Fruit fly (Drosophila melanogaster) whole organism, embryonic: ENCODE results near the gene hgo.

ENCODE experiments used
- Abd-B ChIP-seq: fragments of 200-800 bp; sonication (Bioruptor generic); optimal IDR thresholded peaks from 2 replicates; lab custom pipeline; 2018; ENCODE audit warnings: missing biosample characterization, mild to moderate bottlenecking, missing genetic modification characterization, moderate library complexity
- Adf1 ChIP-seq: fragments of 200-800 bp; sonication (Bioruptor generic); IDR thresholded peaks from 2 replicates; pipeline ENCODE4 v1.3.6; 2022; ENCODE audit warnings: missing biosample characterization, missing genetic modification characterization
- CG10462 ChIP-seq: fragments of 200-800 bp; sonication (Bioruptor generic); optimal IDR thresholded peaks from 2 replicates; lab custom pipeline; 2016; ENCODE audit warnings: missing biosample characterization, missing genetic modification characterization
- CG12391 ChIP-seq: fragments of 200-800 bp; sonication (Bioruptor generic); optimal IDR thresholded peaks from 3 replicates; lab custom pipeline; 2018; ENCODE audit warnings: missing biosample characterization, mild to moderate bottlenecking, missing genetic modification characterization, moderate library complexity
- CG13287 ChIP-seq: fragments of 200-800 bp; sonication (Bioruptor generic); IDR thresholded peaks from 2 replicates; pipeline ENCODE4 v1.3.6; 2022; ENCODE audit warnings: missing biosample characterization, missing genetic modification characterization; ENCODE audit not compliant: partially characterized antibody
- CG13424 ChIP-seq: fragments of 200-800 bp; sonication (Bioruptor generic); optimal IDR thresholded peaks from 2 replicates; lab custom pipeline; 2019; ENCODE audit warnings: missing biosample characterization, mild to moderate bottlenecking, missing genetic modification characterization, moderate library complexity
- CG14965 ChIP-seq: fragments of 200-800 bp; sonication (Bioruptor generic); optimal IDR thresholded peaks from 2 replicates; lab custom pipeline; 2016; ENCODE audit warnings: missing biosample characterization, missing genetic modification characterization, borderline replicate concordance
- CG15073 ChIP-seq: fragments of 200-800 bp; sonication (Bioruptor generic); optimal IDR thresholded peaks from 2 replicates; lab custom pipeline; 2016; ENCODE audit warnings: missing biosample characterization, missing genetic modification characterization
- CG1647 ChIP-seq: fragments of 200-800 bp; sonication (Bioruptor generic); optimal IDR thresholded peaks from 3 replicates; lab custom pipeline; 2016; ENCODE audit warnings: missing biosample characterization, missing genetic modification characterization
- CG2120 ChIP-seq: fragments of 200-800 bp; sonication (Bioruptor generic); optimal IDR thresholded peaks from 3 replicates; lab custom pipeline; 2016; ENCODE audit warnings: missing biosample characterization, missing genetic modification characterization
- CG30020 ChIP-seq: fragments of 200-800 bp; optimal IDR thresholded peaks from 2 replicates; lab custom pipeline; 2019; ENCODE audit warnings: missing biosample characterization, mild to moderate bottlenecking, missing genetic modification characterization, moderate library complexity
- CG30403 ChIP-seq: fragments of 200-800 bp; sonication (Bioruptor generic); optimal IDR thresholded peaks from 3 replicates; lab custom pipeline; 2016; ENCODE audit warnings: missing biosample characterization, missing genetic modification characterization
- CG34224 ChIP-seq: fragments of 200-800 bp; sonication (Bioruptor generic); IDR thresholded peaks from 3 replicates; pipeline ENCODE4 v1.3.6; 2022; ENCODE audit warnings: missing biosample characterization, missing genetic modification characterization; ENCODE audit not compliant: partially characterized antibody
- CG4328 ChIP-seq: fragments of 200-800 bp; sonication (Bioruptor generic); optimal IDR thresholded peaks from 3 replicates; lab custom pipeline; 2017; ENCODE audit warnings: missing biosample characterization, missing genetic modification reagents, missing genetic modification characterization
- CG6272 ChIP-seq: fragments of 200-800 bp; sonication (Bioruptor generic); IDR thresholded peaks from 2 replicates; pipeline ENCODE4 v1.3.6; 2022; ENCODE audit warnings: missing biosample characterization, missing genetic modification characterization
- CG7786 ChIP-seq: fragments of 200-800 bp; sonication (Bioruptor generic); optimal IDR thresholded peaks from 2 replicates; lab custom pipeline; 2016; ENCODE audit warnings: missing biosample characterization, missing genetic modification characterization
- CG8359 ChIP-seq: fragments of 200-800 bp; sonication (Bioruptor generic); optimal IDR thresholded peaks from 2 replicates; lab custom pipeline; 2017; ENCODE audit warnings: missing biosample characterization, mild to moderate bottlenecking, missing genetic modification characterization, borderline replicate concordance
- CG9727 ChIP-seq: fragments of 200-800 bp; sonication (Bioruptor generic); optimal IDR thresholded peaks from 3 replicates; lab custom pipeline; 2017; ENCODE audit warnings: missing biosample characterization, mild to moderate bottlenecking, missing genetic modification characterization
- CG9817 ChIP-seq: fragments of 200-800 bp; sonication (Bioruptor generic); optimal IDR thresholded peaks from 2 replicates; lab custom pipeline; 2018; ENCODE audit warnings: missing biosample characterization, mild to moderate bottlenecking, missing genetic modification characterization, moderate library complexity
- CG9932 ChIP-seq: fragments of 200-800 bp; sonication (Bioruptor generic); IDR thresholded peaks from 2 replicates; pipeline ENCODE4 v1.3.6; 2022; ENCODE audit warnings: missing biosample characterization, missing genetic modification characterization
- Eip74EF ChIP-seq, 2 experiments: fragments of 200-800 bp in 1 of 2; fragments of >200 bp in 1 of 2; sonication (Bioruptor generic) in 1 of 2; optimal IDR thresholded peaks; 2 replicates each; lab custom pipeline; 2017 to 2019; ENCODE audit warnings: missing biosample characterization in 2 of 2, missing genetic modification characterization in 2 of 2, mild to moderate bottlenecking in 1 of 2, moderate library complexity in 1 of 2
- Ets65A ChIP-seq: fragments of 200-800 bp; sonication (Bioruptor generic); peaks from one replicate; lab custom pipeline; 2016; ENCODE audit warnings: missing biosample characterization, missing genetic modification characterization
- Ets97D ChIP-seq: fragments of 200-800 bp; sonication (Bioruptor generic); optimal IDR thresholded peaks from 3 replicates; lab custom pipeline; 2016; ENCODE audit warnings: missing biosample characterization, missing genetic modification characterization
- HLHmδ ChIP-seq: fragments of 200-800 bp; sonication (Bioruptor generic); optimal IDR thresholded peaks from 2 replicates; lab custom pipeline; 2018; ENCODE audit warnings: missing biosample characterization, mild to moderate bottlenecking, missing genetic modification characterization, moderate library complexity
- HmgD ChIP-seq: fragments of 200-800 bp; sonication (Bioruptor generic); optimal IDR thresholded peaks from 3 replicates; lab custom pipeline; 2016; ENCODE audit warnings: missing biosample characterization, missing genetic modification characterization
- Hr78 ChIP-seq, 2 experiments: fragments of 200-800 bp in 1 of 2; fragments of >200 bp in 1 of 2; sonication (Bioruptor generic) in 1 of 2; optimal IDR thresholded peaks; 2 replicates each; lab custom pipeline; 2017 to 2019; ENCODE audit warnings: missing biosample characterization in 2 of 2, missing genetic modification characterization in 2 of 2, mild to moderate bottlenecking in 1 of 2, moderate library complexity in 1 of 2
- MESR4 ChIP-seq: fragments of 200-800 bp; sonication (Bioruptor generic); optimal IDR thresholded peaks from 2 replicates; lab custom pipeline; 2018; ENCODE audit warnings: missing biosample characterization, mild to moderate bottlenecking, missing genetic modification characterization, moderate library complexity
- Poxn ChIP-seq: fragments of 200-800 bp; sonication (Bioruptor generic); IDR thresholded peaks from 2 replicates; pipeline ENCODE4 v1.3.6; 2022; ENCODE audit warnings: missing biosample characterization, missing genetic modification characterization
- Sox102F ChIP-seq: fragments of 200-800 bp; sonication (Bioruptor generic); optimal IDR thresholded peaks from 2 replicates; lab custom pipeline; 2018; ENCODE audit warnings: missing biosample characterization, mild to moderate bottlenecking, missing genetic modification characterization, moderate library complexity
- bbx ChIP-seq: fragments of 200-800 bp; sonication (Bioruptor generic); IDR thresholded peaks from 2 replicates; pipeline ENCODE4 v1.3.6; 2022; ENCODE audit warnings: missing biosample characterization, missing genetic modification characterization; ENCODE audit not compliant: partially characterized antibody
- br ChIP-seq: fragments of >200 bp; optimal IDR thresholded peaks from 2 replicates; lab custom pipeline; 2017
- btn ChIP-seq: fragments of 200-800 bp; sonication (Bioruptor generic); optimal IDR thresholded peaks from 2 replicates; lab custom pipeline; 2016; ENCODE audit warnings: missing biosample characterization, missing genetic modification characterization
- crol ChIP-seq: fragments of 200-800 bp; sonication (Bioruptor generic); IDR thresholded peaks from 2 replicates; pipeline ENCODE4 v1.3.6; 2022; ENCODE audit warnings: missing biosample characterization, missing genetic modification characterization
- crp ChIP-seq, 2 experiments: fragments of 200-800 bp; sonication (Bioruptor generic); optimal IDR thresholded peaks; 2 replicates in 1 of 2; 3 replicates in 1 of 2; lab custom pipeline; 2017; ENCODE audit warnings: missing biosample characterization in 2 of 2, missing genetic modification characterization in 2 of 2, mild to moderate bottlenecking in 1 of 2, moderate library complexity in 1 of 2
- exex ChIP-seq: fragments of 200-800 bp; sonication (Bioruptor generic); optimal IDR thresholded peaks from 4 replicates; lab custom pipeline; 2018; ENCODE audit warnings: missing biosample characterization, mild to moderate bottlenecking, missing genetic modification characterization, moderate library complexity
- fd64A ChIP-seq: fragments of 200-800 bp; sonication (Bioruptor generic); optimal IDR thresholded peaks from 3 replicates; lab custom pipeline; 2018; ENCODE audit warnings: missing biosample characterization, mild to moderate bottlenecking, missing genetic modification characterization
- insv ChIP-seq, 2 experiments: fragments of 200-800 bp; sonication (Bioruptor generic); optimal IDR thresholded peaks; 3 replicates each; lab custom pipeline; 2016 to 2018; ENCODE audit warnings: missing biosample characterization in 2 of 2, missing genetic modification characterization in 2 of 2
- kay ChIP-seq: fragments of 200-800 bp; sonication (Bioruptor generic); optimal IDR thresholded peaks from 2 replicates; lab custom pipeline; 2016; ENCODE audit warnings: missing biosample characterization, missing genetic modification characterization
- ken ChIP-seq: fragments of 200-800 bp; sonication (Bioruptor generic); IDR thresholded peaks from 3 replicates; pipeline ENCODE4 v1.3.6; 2022; ENCODE audit warnings: missing biosample characterization, missing genetic modification characterization
- lbe ChIP-seq: fragments of 200-800 bp; sonication (Bioruptor generic); optimal IDR thresholded peaks from 2 replicates; lab custom pipeline; 2016; ENCODE audit warnings: missing biosample characterization, mild to moderate bottlenecking, missing genetic modification characterization
- lilli ChIP-seq: fragments of 200-800 bp; sonication (Bioruptor generic); optimal IDR thresholded peaks from 3 replicates; lab custom pipeline; 2016; ENCODE audit warnings: missing biosample characterization, missing genetic modification characterization
- nom ChIP-seq: fragments of 200-800 bp; sonication (Bioruptor generic); optimal IDR thresholded peaks from 2 replicates; lab custom pipeline; 2017; ENCODE audit warnings: missing biosample characterization, missing genetic modification characterization, mild to moderate bottlenecking, moderate library complexity, missing genetic modification reagents
- pzg ChIP-seq: fragments of 200-800 bp; sonication (Bioruptor generic); optimal IDR thresholded peaks from 3 replicates; lab custom pipeline; 2018; ENCODE audit warnings: missing biosample characterization, mild to moderate bottlenecking, missing genetic modification characterization, moderate library complexity
- so ChIP-seq: fragments of 200-800 bp; sonication (Bioruptor generic); IDR thresholded peaks from 3 replicates; pipeline ENCODE4 v1.3.6; 2022; ENCODE audit warnings: missing biosample characterization, missing genetic modification characterization
- stwl ChIP-seq: fragments of 200-800 bp; sonication (Bioruptor generic); optimal IDR thresholded peaks from 3 replicates; lab custom pipeline; 2018; ENCODE audit warnings: missing biosample characterization, mild to moderate bottlenecking, missing genetic modification characterization, moderate library complexity
- tx ChIP-seq: fragments of 200-800 bp; sonication (Bioruptor generic); optimal IDR thresholded peaks from 2 replicates; lab custom pipeline; 2016; ENCODE audit warnings: missing biosample characterization, missing genetic modification characterization
- vnd ChIP-seq: fragments of 200-800 bp; sonication (Bioruptor generic); IDR thresholded peaks from 3 replicates; pipeline ENCODE4 v1.3.6; 2022; ENCODE audit warnings: missing biosample characterization, missing genetic modification characterization; ENCODE audit not compliant: partially characterized antibody
- z ChIP-seq: fragments of 200-800 bp; sonication (Bioruptor generic); IDR thresholded peaks from 3 replicates; pipeline ENCODE4 v1.3.6; 2022; ENCODE audit warnings: missing biosample characterization, missing genetic modification characterization

hgo gene

dm6 chr2L:11130151-11131008, 5.8 kb upstream of the hgo start, which contains the start of the genes RfC38 and CG4751 (continued):
- TF ChIP-seq CG9817 (tag; lab: Kevin White, UChicago), result peak; percentile 3
- TF ChIP-seq stwl, result peak; percentile 48
- TF ChIP-seq nom, result no peak
- TF ChIP-seq CG13287, result peak; percentile 76
- no peak for TF ChIP-seq br
- no peak for TF ChIP-seq CG1647 (GFP tag; lab: Kevin White, UChicago)
- TF ChIP-seq kay (GFP tag; lab: Kevin White, UChicago), result no peak
- peak; percentile 31 for TF ChIP-seq Abd-B (GFP tag; lab: Kevin White, UChicago)
- TF ChIP-seq CG15073 (GFP tag; lab: Kevin White, UChicago), result no peak
- TF ChIP-seq z (GFP tag; lab: Robert Waterston, UW), result no peak
- no peak for TF ChIP-seq ken (GFP tag; lab: Robert Waterston, UW)
- TF ChIP-seq CG2120 (GFP tag; lab: Kevin White, UChicago), result peak; percentile 32
- TF ChIP-seq HLHmδ (GFP tag; lab: Kevin White, UChicago), result no peak
- TF ChIP-seq vnd (GFP tag; lab: Robert Waterston, UW), result peak; percentile 57; the same call in 1 of the 3 replicates
- peak; percentile 12 for TF ChIP-seq lilli (GFP tag; lab: Kevin White, UChicago)
- peak; percentile 65; the same call in 2 of the 3 replicates for TF ChIP-seq CG34224
- no peak for TF ChIP-seq so
- TF ChIP-seq CG13424, result no peak
- TF ChIP-seq CG9932 (GFP tag; lab: Robert Waterston, UW), result 0 out of 2 replicates have a peak, but pooled peaks have one; percentile 13
- peak; percentile 73 for TF ChIP-seq bbx (GFP tag; lab: Robert Waterston, UW)
- no peak for TF ChIP-seq lbe (GFP tag; lab: Kevin White, UChicago)
- no peak for TF ChIP-seq fd64A (GFP tag; lab: Kevin White, UChicago)
- peak; percentile 20; the same call in 1 of the 2 replicates for TF ChIP-seq Adf1 (GFP tag; lab: Robert Waterston, UW)
- TF ChIP-seq HmgD (GFP tag; lab: Kevin White, UChicago), result no peak
- no peak for TF ChIP-seq CG14965 (GFP tag; lab: Kevin White, UChicago)
- no peak for TF ChIP-seq Poxn (GFP tag; lab: Robert Waterston, UW)
- TF ChIP-seq CG30403, result peak; percentile 2
- TF ChIP-seq CG30020 (tag; lab: Kevin White, UChicago), result peak; percentile 29
- TF ChIP-seq Eip74EF (GFP tag; optimal IDR thresholded peaks at IDR 0.05; lab: Kevin White, UChicago), result no peak
- TF ChIP-seq CG7786 (GFP tag; lab: Kevin White, UChicago), result no peak
- TF ChIP-seq pzg (GFP tag; lab: Kevin White, UChicago), result peak; percentile 79
- TF ChIP-seq crp (GFP tag; optimal IDR thresholded peaks at IDR 0.05; lab: Kevin White, UChicago), result no peak
- TF ChIP-seq Ets97D (GFP tag; lab: Kevin White, UChicago), result peak; percentile 50
- peak; percentile 3 for TF ChIP-seq CG9727
- peak; percentile 98 for TF ChIP-seq MESR4 (GFP tag; lab: Kevin White, UChicago)
- no peak for TF ChIP-seq Sox102F (GFP tag; lab: Kevin White, UChicago)
- no peak for TF ChIP-seq btn (GFP tag; lab: Kevin White, UChicago)
- no peak for TF ChIP-seq CG4328 (GFP tag; lab: Kevin White, UChicago)
- no peak for TF ChIP-seq CG8359 (GFP tag; lab: Kevin White, UChicago)
- TF ChIP-seq Ets65A (GFP tag; lab: Kevin White, UChicago), result peak; percentile 59
- TF ChIP-seq CG10462 (GFP tag; lab: Kevin White, UChicago), result no peak
- no peak for TF ChIP-seq Hr78 (GFP tag; optimal IDR thresholded peaks at IDR 0.05; lab: Kevin White, UChicago)
- peak; percentile 37 for TF ChIP-seq exex (tag; lab: Kevin White, UChicago)
- no peak for TF ChIP-seq insv (GFP tag; optimal IDR thresholded peaks at IDR 0.05; lab: Kevin White, UChicago)
- TF ChIP-seq tx (GFP tag; lab: Kevin White, UChicago), result no peak
- peak; percentile 95 for TF ChIP-seq crol (GFP tag; lab: Robert Waterston, UW)
- TF ChIP-seq CG12391 (tag; lab: Kevin White, UChicago), result peak; percentile 68
- TF ChIP-seq CG6272, result no peak
